Fruit fly (Drosophila melanogaster) whole organism, embryonic: Measurements from ENCODE around the gene VhaM9.7-d.

Experiments used
- Asciz ChIP-seq: fragments of 200-800 bp; sonication (Bioruptor generic); optimal IDR thresholded peaks from 2 replicates; lab custom pipeline; 2017; ENCODE audit warnings: missing biosample characterization, mild to moderate bottlenecking, missing genetic modification characterization, missing genetic modification reagents
- Atf6 ChIP-seq: fragments of 200-800 bp; sonication (Bioruptor generic); IDR thresholded peaks from 2 replicates; pipeline ENCODE4 v1.3.6; 2022; ENCODE audit warnings: missing biosample characterization, missing genetic modification characterization
- Blimp-1 ChIP-seq: fragments of 200-800 bp; sonication (Bioruptor generic); optimal IDR thresholded peaks from 3 replicates; lab custom pipeline; 2018; ENCODE audit warnings: missing biosample characterization, missing genetic modification characterization, mild to moderate bottlenecking, moderate library complexity, missing genetic modification reagents
- CG10267 ChIP-seq: fragments of 200-800 bp; sonication (Bioruptor generic); optimal IDR thresholded peaks from 2 replicates; lab custom pipeline; 2018; ENCODE audit warnings: missing biosample characterization, mild to moderate bottlenecking, missing genetic modification characterization, moderate library complexity
- CG10274 ChIP-seq: fragments of 200-800 bp; sonication (Bioruptor generic); optimal IDR thresholded peaks from 3 replicates; lab custom pipeline; 2017; ENCODE audit warnings: missing biosample characterization, mild to moderate bottlenecking, missing genetic modification characterization
- CG10979 ChIP-seq: fragments of 200-800 bp; sonication (Bioruptor generic); optimal IDR thresholded peaks from 2 replicates; lab custom pipeline; 2018; ENCODE audit warnings: missing biosample characterization, mild to moderate bottlenecking, missing genetic modification characterization, moderate library complexity
- CG11247 ChIP-seq: fragments of 200-800 bp; sonication (Bioruptor generic); IDR thresholded peaks from 2 replicates; pipeline ENCODE4 v1.3.6; 2022; ENCODE audit warnings: missing biosample characterization, missing genetic modification characterization
- CG11723 ChIP-seq: fragments of 200-800 bp; sonication (Bioruptor generic); optimal IDR thresholded peaks from 2 replicates; lab custom pipeline; 2017; ENCODE audit warnings: missing biosample characterization, mild to moderate bottlenecking, missing genetic modification characterization
- CG12104 ChIP-seq: fragments of 200-800 bp; sonication (Bioruptor generic); optimal IDR thresholded peaks from 3 replicates; lab custom pipeline; 2016; ENCODE audit warnings: missing biosample characterization, missing genetic modification characterization
- CG12744 ChIP-seq: fragments of 200-800 bp; sonication (Bioruptor generic); optimal IDR thresholded peaks from 2 replicates; lab custom pipeline; 2016; ENCODE audit warnings: missing biosample characterization, missing genetic modification characterization
- CG14050 ChIP-seq: fragments of 200-800 bp; sonication (Bioruptor generic); IDR thresholded peaks from 3 replicates; pipeline ENCODE4 v1.3.6; 2022; ENCODE audit warnings: missing biosample characterization, missing genetic modification characterization
- CG14965 ChIP-seq: fragments of 200-800 bp; sonication (Bioruptor generic); optimal IDR thresholded peaks from 2 replicates; lab custom pipeline; 2016; ENCODE audit warnings: missing biosample characterization, missing genetic modification characterization, borderline replicate concordance
- CG15011 ChIP-seq: fragments of 200-800 bp; sonication (Bioruptor generic); optimal IDR thresholded peaks from 3 replicates; lab custom pipeline; 2018; ENCODE audit warnings: missing biosample characterization, mild to moderate bottlenecking, missing genetic modification characterization
- CG1529 ChIP-seq: fragments of 200-800 bp; sonication (Bioruptor generic); optimal IDR thresholded peaks from 3 replicates; lab custom pipeline; 2018; ENCODE audit warnings: missing biosample characterization, missing genetic modification characterization
- CG15696 ChIP-seq: fragments of 200-800 bp; sonication (Bioruptor generic); optimal IDR thresholded peaks from 2 replicates; lab custom pipeline; 2019; ENCODE audit warnings: missing biosample characterization, mild to moderate bottlenecking, missing genetic modification characterization, moderate library complexity
- CG17829 ChIP-seq: fragments of 200-800 bp; optimal IDR thresholded peaks from 2 replicates; lab custom pipeline; 2019; ENCODE audit warnings: missing biosample characterization, mild to moderate bottlenecking, missing genetic modification characterization, moderate library complexity
- CG18011 ChIP-seq: fragments of 200-800 bp; sonication (Bioruptor generic); optimal IDR thresholded peaks from 2 replicates; lab custom pipeline; 2017; ENCODE audit warnings: missing biosample characterization, missing genetic modification characterization, mild to moderate bottlenecking, moderate library complexity, missing genotype
- CG18262 ChIP-seq: fragments of 200-800 bp; optimal IDR thresholded peaks from 3 replicates; lab custom pipeline; 2019; ENCODE audit warnings: missing biosample characterization, mild to moderate bottlenecking, missing genetic modification characterization, moderate library complexity
- CG30403 ChIP-seq: fragments of 200-800 bp; sonication (Bioruptor generic); optimal IDR thresholded peaks from 3 replicates; lab custom pipeline; 2016; ENCODE audit warnings: missing biosample characterization, missing genetic modification characterization
- CG33557 ChIP-seq: fragments of 200-800 bp; sonication (Bioruptor generic); optimal IDR thresholded peaks from 2 replicates; lab custom pipeline; 2019; ENCODE audit warnings: missing biosample characterization, mild to moderate bottlenecking, missing genetic modification characterization, moderate library complexity
- CG4404 ChIP-seq: fragments of 200-800 bp; sonication (Bioruptor generic); IDR thresholded peaks from 2 replicates; pipeline ENCODE4 v1.3.6; 2022; ENCODE audit warnings: missing biosample characterization, missing genetic modification characterization
- CG4707 ChIP-seq: fragments of 200-800 bp; sonication (Bioruptor generic); optimal IDR thresholded peaks from 2 replicates; lab custom pipeline; 2018; ENCODE audit warnings: missing biosample characterization, mild to moderate bottlenecking, missing genetic modification characterization, moderate library complexity
- CG4730 ChIP-seq: fragments of 200-800 bp; sonication (Bioruptor generic); IDR thresholded peaks from 2 replicates; pipeline ENCODE4 v1.3.6; 2022; ENCODE audit warnings: missing biosample characterization, missing genetic modification characterization
- CG4820 ChIP-seq: fragments of 200-800 bp; sonication (Bioruptor generic); optimal IDR thresholded peaks from 3 replicates; lab custom pipeline; 2016; ENCODE audit warnings: missing biosample characterization, missing genetic modification characterization
- CG6654 ChIP-seq: fragments of 200-800 bp; sonication (Bioruptor generic); optimal IDR thresholded peaks from 2 replicates; lab custom pipeline; 2017; ENCODE audit warnings: missing biosample characterization, mild to moderate bottlenecking, missing genetic modification characterization
- CG6689 ChIP-seq: fragments of 200-800 bp; sonication (Bioruptor generic); IDR thresholded peaks from 2 replicates; pipeline ENCODE4 v1.3.6; 2022; ENCODE audit warnings: missing biosample characterization, missing genetic modification characterization
- CG7372 ChIP-seq: fragments of 200-800 bp; sonication (Bioruptor generic); IDR thresholded peaks from 2 replicates; pipeline ENCODE4 v1.3.6; 2022; ENCODE audit warnings: missing biosample characterization, missing genetic modification characterization
- CG9797 ChIP-seq: fragments of 200-800 bp; sonication (Bioruptor generic); optimal IDR thresholded peaks from 3 replicates; lab custom pipeline; 2018; ENCODE audit warnings: missing biosample characterization, mild to moderate bottlenecking, missing genetic modification characterization
- Ets97D ChIP-seq: fragments of 200-800 bp; sonication (Bioruptor generic); optimal IDR thresholded peaks from 3 replicates; lab custom pipeline; 2016; ENCODE audit warnings: missing biosample characterization, missing genetic modification characterization
- Fer3 ChIP-seq: fragments of 200-800 bp; sonication (Bioruptor generic); optimal IDR thresholded peaks from 2 replicates; lab custom pipeline; 2018; ENCODE audit warnings: missing biosample characterization, mild to moderate bottlenecking, missing genetic modification characterization, moderate library complexity
- HHEX ChIP-seq: fragments of 200-800 bp; sonication (Bioruptor generic); optimal IDR thresholded peaks from 3 replicates; lab custom pipeline; 2017; ENCODE audit warnings: missing biosample characterization, mild to moderate bottlenecking, missing genetic modification characterization, missing genetic modification reagents
- Hey ChIP-seq: fragments of 200-800 bp; sonication (Bioruptor generic); optimal IDR thresholded peaks from 3 replicates; lab custom pipeline; 2018; ENCODE audit warnings: missing biosample characterization, mild to moderate bottlenecking, missing genetic modification characterization
- Ssrp ChIP-seq: fragments of 200-800 bp; sonication (Bioruptor generic); optimal IDR thresholded peaks from 2 replicates; lab custom pipeline; 2018; ENCODE audit warnings: missing biosample characterization, mild to moderate bottlenecking, missing genetic modification characterization, moderate library complexity
- ara ChIP-seq: fragments of 200-800 bp; sonication (Bioruptor generic); IDR thresholded peaks from 2 replicates; pipeline ENCODE4 v1.3.6; 2022; ENCODE audit warnings: missing biosample characterization, missing genetic modification characterization
- danr ChIP-seq: fragments of 200-800 bp; sonication (Bioruptor generic); IDR thresholded peaks from 2 replicates; pipeline ENCODE4 v1.3.6; 2022; ENCODE audit warnings: missing biosample characterization, missing genetic modification characterization
- disco-r ChIP-seq: fragments of 200-800 bp; sonication (Bioruptor generic); optimal IDR thresholded peaks from 2 replicates; lab custom pipeline; 2016; ENCODE audit warnings: missing biosample characterization, missing genetic modification characterization
- dmrt11E ChIP-seq: fragments of 200-800 bp; sonication (Bioruptor generic); optimal IDR thresholded peaks from 3 replicates; lab custom pipeline; 2018; ENCODE audit warnings: missing biosample characterization, mild to moderate bottlenecking, missing genetic modification characterization, moderate library complexity
- ems ChIP-seq: fragments of 200-800 bp; sonication (Bioruptor generic); optimal IDR thresholded peaks from 3 replicates; lab custom pipeline; 2016; ENCODE audit warnings: missing biosample characterization, missing genetic modification characterization
- fru ChIP-seq: fragments of >200 bp; optimal IDR thresholded peaks from 2 replicates; lab custom pipeline; 2017
- gcm ChIP-seq: fragments of 200-800 bp; sonication (Bioruptor generic); optimal IDR thresholded peaks from 2 replicates; lab custom pipeline; 2019; ENCODE audit warnings: missing biosample characterization, mild to moderate bottlenecking, missing genetic modification characterization, moderate library complexity
- gfzf ChIP-seq: fragments of 200-800 bp; sonication (Bioruptor generic); optimal IDR thresholded peaks from 2 replicates; lab custom pipeline; 2016; ENCODE audit warnings: missing biosample characterization, mild to moderate bottlenecking, missing genetic modification characterization, moderate library complexity
- h ChIP-seq: fragments of >200 bp; optimal IDR thresholded peaks from 2 replicates; lab custom pipeline; 2017
- hth ChIP-seq: fragments of >200 bp; optimal IDR thresholded peaks from 2 replicates; lab custom pipeline; 2017; ENCODE audit warnings: inconsistent platforms
- lola ChIP-seq, 3 experiments: fragments of >200 bp in 2 of 3; fragments of 200-800 bp in 1 of 3; sonication (Bioruptor generic) in 1 of 3; optimal IDR thresholded peaks; 2 replicates each; lab custom pipeline; 2017 to 2019; ENCODE audit warnings: missing biosample characterization in 3 of 3, missing genetic modification characterization in 3 of 3, mild to moderate bottlenecking in 1 of 3, moderate library complexity in 1 of 3
- nmo ChIP-seq: fragments of 200-800 bp; sonication (Bioruptor generic); optimal IDR thresholded peaks from 2 replicates; lab custom pipeline; 2018; ENCODE audit warnings: missing biosample characterization, mild to moderate bottlenecking, missing genetic modification characterization, moderate library complexity
- otp ChIP-seq: fragments of 200-800 bp; sonication (Bioruptor generic); IDR thresholded peaks from 3 replicates; pipeline ENCODE4, ENCODE4 v1.3.6; 2022; ENCODE audit warnings: missing biosample characterization, missing genetic modification characterization
- sisA ChIP-seq: fragments of 200-800 bp; sonication (Bioruptor generic); IDR thresholded peaks from 2 replicates; pipeline ENCODE4 v1.3.6; 2022; ENCODE audit warnings: missing biosample characterization, missing genetic modification characterization
- tin ChIP-seq: fragments of 200-800 bp; sonication (Bioruptor generic); optimal IDR thresholded peaks from 3 replicates; lab custom pipeline; 2016; ENCODE audit warnings: missing biosample characterization, missing genetic modification characterization
- twi ChIP-seq: fragments of 200-800 bp; optimal IDR thresholded peaks from 2 replicates; lab custom pipeline; 2019; ENCODE audit warnings: missing biosample characterization, mild to moderate bottlenecking, missing genetic modification characterization, moderate library complexity
- usp ChIP-seq: fragments of >200 bp; optimal IDR thresholded peaks from 2 replicates; lab custom pipeline; 2017; ENCODE audit warnings: missing biosample characterization, missing genetic modification characterization
- vfl ChIP-seq: fragments of 200-800 bp; sonication (Bioruptor generic); optimal IDR thresholded peaks from 2 replicates; lab custom pipeline; 2016; ENCODE audit warnings: missing biosample characterization, missing genetic modification characterization
- wdn ChIP-seq: fragments of 200-800 bp; sonication (Bioruptor generic); IDR thresholded peaks from 2 replicates; pipeline ENCODE4 v1.3.6; 2022; ENCODE audit warnings: missing biosample characterization, missing genetic modification characterization

Gene VhaM9.7-d

dm6 chr3R:16941285-16941684 is 33.7 kb upstream of the VhaM9.7-d start (continued):
- TF ChIP-seq CG14965 (GFP tag; lab: Kevin White, UChicago): no peak
- no peak for TF ChIP-seq Fer3
- TF ChIP-seq gcm (GFP tag; lab: Kevin White, UChicago): no peak
- TF ChIP-seq sisA (GFP tag; lab: Robert Waterston, UW): no peak
- peak; percentile 23 for TF ChIP-seq nmo
- TF ChIP-seq Ets97D (GFP tag; lab: Kevin White, UChicago): no peak
- no peak for TF ChIP-seq CG4820 (GFP tag; lab: Kevin White, UChicago)
- no peak for TF ChIP-seq Hey (tag; lab: Kevin White, UChicago)
- TF ChIP-seq CG14050 (GFP tag; lab: Robert Waterston, UW): no peak
- TF ChIP-seq CG12104: no peak
- TF ChIP-seq CG6654 (GFP tag; lab: Kevin White, UChicago): no peak
- TF ChIP-seq twi (tag; lab: Kevin White, UChicago): no peak
- TF ChIP-seq CG11247 (GFP tag; lab: Robert Waterston, UW): no peak
- no peak for TF ChIP-seq Ssrp (tag; lab: Kevin White, UChicago)
- TF ChIP-seq CG10267 (tag; lab: Kevin White, UChicago): peak; percentile 17
- TF ChIP-seq CG4730 (GFP tag; lab: Robert Waterston, UW): 0 out of 2 replicates have a peak, but pooled peaks have one; percentile 10
- TF ChIP-seq dmrt11E: peak; percentile 59
- TF ChIP-seq CG10274 (GFP tag; lab: Kevin White, UChicago): no peak
- TF ChIP-seq ems: no peak
- TF ChIP-seq wdn (GFP tag; lab: Robert Waterston, UW): no peak
- no peak for TF ChIP-seq Atf6
- no peak for TF ChIP-seq usp (GFP tag; lab: Kevin White, UChicago)
- TF ChIP-seq vfl (GFP tag; lab: Kevin White, UChicago): no peak
- TF ChIP-seq CG9797 (GFP tag; lab: Kevin White, UChicago): no peak
- no peak for TF ChIP-seq HHEX
- no peak for TF ChIP-seq lola (GFP tag; optimal IDR thresholded peaks at IDR 0.05; lab: Kevin White, UChicago)
- TF ChIP-seq CG11723: no peak
- TF ChIP-seq CG12744: no peak
- TF ChIP-seq CG18262 (tag; lab: Kevin White, UChicago): peak; percentile 44
- TF ChIP-seq CG15696: peak; percentile 21
- no peak for TF ChIP-seq hth
- TF ChIP-seq Asciz (GFP tag; lab: Kevin White, UChicago): no peak
- TF ChIP-seq CG30403: no peak
- TF ChIP-seq CG1529 (GFP tag; lab: Kevin White, UChicago): no peak
- TF ChIP-seq Blimp-1 (GFP tag; lab: Kevin White, UChicago): no peak
- TF ChIP-seq CG6689 (GFP tag; lab: Robert Waterston, UW): 0 out of 2 replicates have a peak, but pooled peaks have one; percentile 11
- peak; percentile 45; the same call in 1 of the 2 replicates for TF ChIP-seq ara
- no peak for TF ChIP-seq CG33557
- TF ChIP-seq CG15011: no peak
- TF ChIP-seq CG18011 (GFP tag; lab: Kevin White, UChicago): no peak
- TF ChIP-seq CG4707 (GFP tag; lab: Kevin White, UChicago): peak; percentile 6
- TF ChIP-seq tin (GFP tag; lab: Kevin White, UChicago): no peak
- TF ChIP-seq danr (GFP tag; lab: Robert Waterston, UW): no peak
- TF ChIP-seq h: no peak
- TF ChIP-seq disco-r: no peak
- peak; percentile 38; the same call in 1 of the 2 replicates for TF ChIP-seq CG4404
- TF ChIP-seq CG17829 (tag; lab: Kevin White, UChicago): peak; percentile 38
- TF ChIP-seq CG7372 (GFP tag; lab: Robert Waterston, UW): no peak
- TF ChIP-seq CG10979: peak; percentile 41
- no peak for TF ChIP-seq otp (GFP tag; lab: Robert Waterston, UW)
- no peak for TF ChIP-seq gfzf (GFP tag; lab: Kevin White, UChicago)
- no peak for TF ChIP-seq fru (lab: Kevin White, UChicago)
